Fruit fly (Drosophila melanogaster): ENCODE data around the gene twin.

The twin gene

DNA sequence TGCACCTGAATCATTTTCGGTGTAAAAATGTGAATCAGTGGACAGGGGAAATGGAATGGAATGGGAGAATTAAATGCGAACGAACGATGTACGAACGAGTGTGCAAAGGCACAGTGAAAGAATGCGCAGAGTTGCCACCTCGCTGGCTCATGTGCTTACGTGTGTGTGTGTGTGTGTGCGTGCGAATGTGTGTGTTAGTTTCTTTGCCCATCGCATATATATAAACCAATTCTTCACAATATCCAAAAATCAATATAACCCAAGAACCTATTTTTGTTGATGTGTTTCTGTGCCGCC is 9.4 kb upstream of the twin start (continued):
- TF ChIP-seq prd (optimal IDR thresholded peaks at IDR 0.05): no peak
- TF ChIP-seq prd (GFP tag; IDR thresholded peaks at IDR 0.05): no peak
- no peak for TF ChIP-seq CG4820 (GFP tag; optimal IDR thresholded peaks at IDR 0.05)
- no peak for TF ChIP-seq unc-4 (GFP tag; IDR thresholded peaks at IDR 0.05; ENCODE audit: partially characterized antibody)
- TF ChIP-seq nerfin-1 (tag; optimal IDR thresholded peaks at IDR 0.05): peak; percentile 92
- TF ChIP-seq maf-S (GFP tag; optimal IDR thresholded peaks at IDR 0.05): no peak
- no peak for TF ChIP-seq CG8281 (tag; optimal IDR thresholded peaks at IDR 0.05)
- TF ChIP-seq crp (GFP tag; optimal IDR thresholded peaks at IDR 0.05): peak in 1 of 2 experiments; percentile 6
- TF ChIP-seq mirr (GFP tag; optimal IDR thresholded peaks at IDR 0.05): peak; percentile 37
- no peak for TF ChIP-seq lmd (GFP tag; IDR thresholded peaks at IDR 0.05)
- peak; percentile 6 for TF ChIP-seq CG4282 (GFP tag; optimal IDR thresholded peaks at IDR 0.05)
- TF ChIP-seq Six4 (GFP tag; optimal IDR thresholded peaks at IDR 0.05): no peak
- no peak for TF ChIP-seq kah (GFP tag; optimal IDR thresholded peaks at IDR 0.05)
- no peak for TF ChIP-seq Side (GFP tag; optimal IDR thresholded peaks at IDR 0.05)
- TF ChIP-seq sd (tag; optimal IDR thresholded peaks at IDR 0.05): peak; percentile 99
- TF ChIP-seq yki (optimal IDR thresholded peaks at IDR 0.05): no peak
- TF ChIP-seq Deaf1 (tag; optimal IDR thresholded peaks at IDR 0.05): peak; percentile 12
- no peak for TF ChIP-seq fd64A (GFP tag; optimal IDR thresholded peaks at IDR 0.05)
- peak; percentile 36 for TF ChIP-seq pfk (GFP tag; optimal IDR thresholded peaks at IDR 0.05)
- no peak for TF ChIP-seq NK7.1 (GFP tag; optimal IDR thresholded peaks at IDR 0.05)
- no peak for TF ChIP-seq sim (GFP tag; IDR thresholded peaks at IDR 0.05)
- no peak for TF ChIP-seq gce (GFP tag; IDR thresholded peaks at IDR 0.05)
- TF ChIP-seq Nf-YC (tag; optimal IDR thresholded peaks at IDR 0.05): no peak
- no peak for TF ChIP-seq CG1602 (GFP tag; optimal IDR thresholded peaks at IDR 0.05)
- TF ChIP-seq cwo (GFP tag; optimal IDR thresholded peaks at IDR 0.05): no peak
- no peak for TF ChIP-seq Optix (GFP tag; IDR thresholded peaks at IDR 0.05)

- TF ChIP-seq danr (GFP tag; IDR thresholded peaks at IDR 0.05) (peak; percentile 16; the same call in 1 of the 2 replicates), CG7786 (GFP tag; optimal IDR thresholded peaks at IDR 0.05) (peak; percentile 18), CG11560 (tag; IDR thresholded peaks at IDR 0.05) (no peak; the same call in 2 of the 3 replicates), tgo (GFP tag; IDR thresholded peaks at IDR 0.05) (peak; percentile 67), CG12744 (GFP tag; optimal IDR thresholded peaks at IDR 0.05) (peak; percentile 72), crp (GFP tag; optimal IDR thresholded peaks at IDR 0.05) (peak in 1 of 2 experiments; percentile 47), bbx (GFP tag; IDR thresholded peaks at IDR 0.05; ENCODE audit: partially characterized antibody) (peak; percentile 18), Atf3 (GFP tag; optimal IDR thresholded peaks at IDR 0.05) (peak; percentile 73), Side (GFP tag; optimal IDR thresholded peaks at IDR 0.05) (peak; percentile 86), fd102C (GFP tag; optimal IDR thresholded peaks at IDR 0.05) (peak; percentile 50), pita (GFP tag; optimal IDR thresholded peaks at IDR 0.05) (no peak), ems (GFP tag; optimal IDR thresholded peaks at IDR 0.05) (peak; percentile 48), chn (GFP tag; optimal IDR thresholded peaks at IDR 0.05) (peak; percentile 65), B-H1 (GFP tag; IDR thresholded peaks at IDR 0.05) (peak; percentile 20; the same call in 2 of the 3 replicates), NfI (GFP tag; optimal IDR thresholded peaks at IDR 0.05) (peak; percentile 93), CG2889 (GFP tag; IDR thresholded peaks at IDR 0.05) (peak; percentile 50; the same call in 2 of the 3 replicates), tin (GFP tag; optimal IDR thresholded peaks at IDR 0.05) (peak; percentile 52), cwo (GFP tag; optimal IDR thresholded peaks at IDR 0.05) (no peak), dm (GFP tag; optimal IDR thresholded peaks at IDR 0.05) (peak; percentile 77), CG12071 (GFP tag; optimal IDR thresholded peaks at IDR 0.05) (peak; percentile 82), CG11696 (GFP tag; IDR thresholded peaks at IDR 0.05) (peak; percentile 55; the same call in 1 of the 2 replicates), Sox100B (GFP tag; optimal IDR thresholded peaks at IDR 0.05) (peak; percentile 75), Gsc (GFP tag; IDR thresholded peaks at IDR 0.05) (no peak), CG14441 (GFP tag; IDR thresholded peaks at IDR 0.05) (peak; percentile 65), CG7372 (GFP tag; IDR thresholded peaks at IDR 0.05) (peak; percentile 70), sug (tag; optimal IDR thresholded peaks at IDR 0.05) (peak; percentile 82), CG10565 (GFP tag; optimal IDR thresholded peaks at IDR 0.05) (no peak), Hey (tag; optimal IDR thresholded peaks at IDR 0.05) (peak; percentile 83)
These were observed 8.8 kb upstream of the twin start, which contains the start of gene mask for dm6 chr3R:24230423-24231205. Gene mask (plus strand): TSS chr3R:24230562.
